Worm (Caenorhabditis elegans): ENCODE results near the gene Y22D7AR.6.

- TF ChIP-seq elt-3 (tag; optimal IDR thresholded peaks at IDR 0.05) (no peak), unc-39 (tag; optimal IDR thresholded peaks at IDR 0.05) (no peak), mml-1 (tag; optimal IDR thresholded peaks at IDR 0.05) (no peak), pha-4 (tag; optimal IDR thresholded peaks at IDR 0.05) (no peak), aly-2 (tag; optimal IDR thresholded peaks at IDR 0.05) (no peak), ztf-4 (tag; optimal IDR thresholded peaks at IDR 0.05) (no peak), fos-1 (tag; optimal IDR thresholded peaks at IDR 0.05) (no peak), ztf-11 (tag; optimal IDR thresholded peaks at IDR 0.05) (no peak), ama-1 (optimal IDR thresholded peaks at IDR 0.05) (no peak)
These were observed 14.1 kb downstream of the Y22D7AR.6 start for ce11 chrIII:1662405-1662804.
